Fruit fly (Drosophila melanogaster) whole organism: ENCODE data around the gene Muc68D.

Source experiments
- Dll ChIP-seq: fragments of >200 bp; optimal IDR thresholded peaks from 2 replicates; lab custom pipeline; 2017
- EcR ChIP-seq, 2 experiments: fragments of >200 bp; optimal IDR thresholded peaks; 2 replicates each; lab custom pipeline; 2017; ENCODE audit warnings: missing biosample characterization in 2 of 2, missing genetic modification characterization in 2 of 2, missing genetic modification reagents in 2 of 2

dm6 chr3L:11816641-11817040 lies 44.7 kb upstream of the Muc68D start:
- TF ChIP-seq Dll (lab: Kevin White, UChicago) (no peak), EcR (GFP tag; optimal IDR thresholded peaks at IDR 0.05; lab: Kevin White, UChicago) (no peak)
